Worm (Caenorhabditis elegans) whole organism, midembryonic: ENCODE results near the gene F20D6.1.

Source experiments
- T22C8.4 ChIP-seq: fragments of 200-800 bp; sonication (Bioruptor generic); IDR thresholded peaks from 2 replicates; pipeline ENCODE4 v1.3.6; 2022; ENCODE audit warnings: missing genetic modification characterization, missing compliant biosample characterization
- cog-1 ChIP-seq: sonication (generic microtip); optimal IDR thresholded peaks from 2 replicates; lab custom pipeline; 2016; ENCODE audit warnings: missing genetic modification characterization, missing compliant biosample characterization
- flt-1 ChIP-seq: fragments of 200-800 bp; sonication (Bioruptor generic); IDR thresholded peaks from 2 replicates; pipeline ENCODE4 v1.3.6; 2022; ENCODE audit warnings: missing genetic modification characterization, missing compliant biosample characterization
- klf-2 ChIP-seq: fragments of 200-800 bp; sonication (Bioruptor generic); conservative IDR thresholded peaks from 2 replicates; pipeline ENCODE4 v1.3.6; 2022; ENCODE audit warnings: missing genetic modification reagents, missing genetic modification characterization, missing compliant biosample characterization
- med-1 ChIP-seq: sonication (generic microtip); optimal IDR thresholded peaks from 2 replicates; lab custom pipeline; 2017; ENCODE audit warnings: missing genetic modification characterization, mild to moderate bottlenecking, missing compliant biosample characterization, antibody characterized with exemption, missing genetic modification reagents; ENCODE audit not compliant: insufficient read depth
- ref-1 ChIP-seq: fragments of 200-800 bp; sonication (Bioruptor generic); conservative IDR thresholded peaks from 2 replicates; pipeline ENCODE4 v1.3.6; 2022; ENCODE audit warnings: missing genetic modification reagents, missing genetic modification characterization, missing compliant biosample characterization
- tab-1 ChIP-seq: fragments of 200-800 bp; sonication (Bioruptor generic); IDR thresholded peaks from 2 replicates; pipeline ENCODE4 v1.3.6; 2022; ENCODE audit warnings: missing genetic modification characterization, missing compliant biosample characterization
- ztf-23 ChIP-seq: fragments of 200-800 bp; sonication (Bioruptor generic); IDR thresholded peaks from 2 replicates; pipeline ENCODE4 v1.3.6; 2022; ENCODE audit warnings: missing genetic modification reagents, missing genetic modification characterization, missing compliant biosample characterization
- ztf-29 ChIP-seq: fragments of 200-800 bp; sonication (Bioruptor generic); IDR thresholded peaks from 2 replicates; pipeline ENCODE4 v1.3.6; 2022; ENCODE audit warnings: missing genetic modification reagents, missing genetic modification characterization, missing compliant biosample characterization

Gene F20D6.1

DNA sequence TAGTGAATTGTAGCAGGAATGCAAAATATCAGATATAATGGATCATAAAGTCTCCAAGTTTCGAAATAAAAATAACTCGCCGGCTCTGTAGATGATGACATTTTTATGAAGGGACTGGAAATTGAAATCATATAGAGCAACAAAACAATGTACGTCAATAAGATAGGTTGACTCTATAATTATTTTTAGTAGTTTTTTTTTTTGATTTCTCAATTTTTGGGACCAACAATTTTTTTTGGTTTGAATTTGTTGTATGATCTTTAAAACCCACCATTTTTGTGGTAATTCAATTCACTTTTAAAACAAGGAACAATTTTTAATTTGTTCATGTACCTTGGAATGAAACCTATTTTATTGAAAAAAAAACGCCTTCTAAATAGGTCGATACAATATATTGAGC is 514 bp upstream of the F20D6.1 start, which contains the start of gene F20D6.12:
Gene F20D6.12 (minus strand): TSS at position 101 of the 400 bp plus-strand sequence.
- TF ChIP-seq cog-1 (tag; lab: Kevin White, UChicago) (no peak), klf-2 (GFP tag; lab: Robert Waterston, UW) (no peak), tab-1 (GFP tag; lab: Robert Waterston, UW) (no peak), flt-1 (GFP tag; lab: Robert Waterston, UW) (no peak), ztf-29 (GFP tag; lab: Robert Waterston, UW) (no peak), ztf-23 (no peak), ref-1 (GFP tag; lab: Robert Waterston, UW) (no peak), T22C8.4 (GFP tag; lab: Robert Waterston, UW) (no peak), med-1 (GFP tag; lab: Kevin White, UChicago) (no peak)

- TF ChIP-seq ztf-23 (no peak), ztf-29 (GFP tag; lab: Robert Waterston, UW) (no peak), T22C8.4 (GFP tag; lab: Robert Waterston, UW) (no peak), tab-1 (GFP tag; lab: Robert Waterston, UW) (no peak), klf-2 (GFP tag; lab: Robert Waterston, UW) (no peak), flt-1 (GFP tag; lab: Robert Waterston, UW) (no peak)
Measured at ce11 chrV:8195889-8196418, 5.4 kb downstream of the F20D6.1 start, which contains the start of gene F20D6.10. TSS of gene F20D6.10 (minus strand) at chrV:8195939.

DNA sequence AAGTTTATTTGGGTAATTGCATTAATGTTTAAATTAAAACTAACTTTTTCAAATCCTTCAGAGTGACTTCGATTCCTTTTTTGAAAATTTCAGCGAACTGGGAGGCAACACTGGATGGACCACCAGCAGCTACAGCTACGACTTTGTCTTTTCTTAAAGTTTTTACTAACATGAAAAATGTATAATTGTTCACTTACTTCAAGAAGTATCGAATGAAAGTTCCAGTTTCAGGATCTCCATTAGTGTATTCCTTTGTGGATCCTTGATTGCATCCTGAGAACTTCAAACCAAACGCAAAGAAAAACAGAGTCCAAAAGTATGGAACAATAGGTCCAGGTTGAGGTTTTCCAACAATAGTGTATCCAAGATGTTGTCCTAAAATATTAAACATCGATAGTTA is 6.5 kb downstream of the F20D6.1 start:
- TF ChIP-seq cog-1 (tag; lab: Kevin White, UChicago) = no peak
- no peak for TF ChIP-seq T22C8.4 (GFP tag; lab: Robert Waterston, UW)
- no peak for TF ChIP-seq ztf-23
- no peak for TF ChIP-seq tab-1 (GFP tag; lab: Robert Waterston, UW)
- no peak for TF ChIP-seq ztf-29 (GFP tag; lab: Robert Waterston, UW)
- TF ChIP-seq klf-2 (GFP tag; lab: Robert Waterston, UW) = no peak
- no peak for TF ChIP-seq med-1 (GFP tag; lab: Kevin White, UChicago)
- TF ChIP-seq ref-1 (GFP tag; lab: Robert Waterston, UW) = no peak
- TF ChIP-seq flt-1 (GFP tag; lab: Robert Waterston, UW) = no peak

ce11 chrV:8198994-8199393 is 8.5 kb downstream of the F20D6.1 start, which contains the start of gene F20D6.11:
TSS of gene F20D6.11 (minus strand) at chrV:8199094.
- TF ChIP-seq med-1 (GFP tag; lab: Kevin White, UChicago) = no peak
- TF ChIP-seq ztf-29 (GFP tag; lab: Robert Waterston, UW) = no peak
- no peak for TF ChIP-seq T22C8.4 (GFP tag; lab: Robert Waterston, UW)
- no peak for TF ChIP-seq ref-1 (GFP tag; lab: Robert Waterston, UW)
- TF ChIP-seq tab-1 (GFP tag; lab: Robert Waterston, UW) = no peak
- TF ChIP-seq klf-2 (GFP tag; lab: Robert Waterston, UW) = no peak
- no peak for TF ChIP-seq ztf-23
- no peak for TF ChIP-seq flt-1 (GFP tag; lab: Robert Waterston, UW)
- no peak for TF ChIP-seq cog-1 (tag; lab: Kevin White, UChicago)

ce11 chrV:8201229-8201858 is 10.8 kb downstream of the F20D6.1 start, which contains the start of gene cri-2:
TSS of gene cri-2 (plus strand) at chrV:8201808.
- TF ChIP-seq ztf-23 (no peak), ztf-29 (GFP tag; lab: Robert Waterston, UW) (no peak), klf-2 (GFP tag; lab: Robert Waterston, UW) (no peak), ref-1 (GFP tag; lab: Robert Waterston, UW) (no peak), tab-1 (GFP tag; lab: Robert Waterston, UW) (no peak), cog-1 (tag; lab: Kevin White, UChicago) (no peak), med-1 (GFP tag; lab: Kevin White, UChicago) (no peak), flt-1 (GFP tag; lab: Robert Waterston, UW) (no peak), T22C8.4 (GFP tag; lab: Robert Waterston, UW) (no peak)

DNA sequence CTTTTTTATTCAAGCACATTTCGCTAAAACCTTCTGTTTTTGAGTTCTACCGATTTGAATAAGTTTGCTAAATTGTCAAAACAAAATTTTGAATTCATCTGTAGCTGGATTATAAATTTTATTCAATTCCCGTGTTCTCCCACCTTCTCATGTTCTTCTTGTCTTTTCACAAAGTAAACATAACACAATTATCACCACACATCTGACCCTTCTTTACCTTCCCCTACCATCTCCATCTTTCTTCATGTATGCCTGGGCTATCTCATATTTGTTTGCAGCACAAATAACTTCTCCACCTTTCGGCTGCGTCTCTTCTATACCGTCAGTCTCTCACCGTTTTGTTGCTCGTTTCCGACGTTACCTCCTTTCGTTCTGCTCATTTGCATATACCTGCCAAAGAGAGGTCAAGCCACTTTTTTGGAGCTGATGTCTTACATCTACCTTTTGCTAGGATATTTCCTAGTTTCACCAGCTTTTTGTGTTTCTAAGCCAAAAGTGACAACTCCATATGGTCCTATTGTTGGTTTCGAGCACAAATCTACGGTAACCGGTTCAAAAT is 12.6 kb downstream of the F20D6.1 start, which contains the start of gene cest-17:
Gene cest-17 (plus strand): TSS at position 248 of the 559 bp plus-strand sequence.
- no peak for TF ChIP-seq ref-1 (GFP tag; lab: Robert Waterston, UW)
- no peak for TF ChIP-seq cog-1 (tag; lab: Kevin White, UChicago)
- no peak for TF ChIP-seq ztf-29 (GFP tag; lab: Robert Waterston, UW)
- TF ChIP-seq klf-2 (GFP tag; lab: Robert Waterston, UW) = no peak
- no peak for TF ChIP-seq tab-1 (GFP tag; lab: Robert Waterston, UW)
- TF ChIP-seq med-1 (GFP tag; lab: Kevin White, UChicago) = no peak
- no peak for TF ChIP-seq flt-1 (GFP tag; lab: Robert Waterston, UW)
- TF ChIP-seq ztf-23 = no peak

DNA sequence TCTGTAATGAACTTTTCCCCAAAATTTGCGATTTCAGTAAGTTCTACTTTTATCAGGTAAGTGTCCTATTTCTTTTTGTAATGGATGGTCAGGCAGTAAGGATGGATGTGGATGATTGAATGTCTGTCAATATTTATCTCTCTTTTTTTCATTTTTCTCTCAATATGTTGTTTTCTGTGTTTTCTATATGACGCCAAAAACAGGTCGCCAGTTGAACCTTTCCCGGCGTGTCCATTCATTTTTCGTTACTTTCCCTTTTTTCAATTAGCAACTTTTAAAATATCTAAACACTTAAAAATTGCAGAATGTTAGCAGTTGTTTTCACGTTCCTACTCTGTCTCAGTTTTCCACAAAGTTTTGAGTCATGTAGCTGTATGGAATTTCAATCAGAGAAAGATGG is 16.4 kb downstream of the F20D6.1 start, which contains the start of gene timp-1:
Gene timp-1 (plus strand): TSS at position 305 of the 400 bp plus-strand sequence.
- TF ChIP-seq tab-1 (GFP tag; lab: Robert Waterston, UW) (no peak), T22C8.4 (GFP tag; lab: Robert Waterston, UW) (no peak), klf-2 (GFP tag; lab: Robert Waterston, UW) (no peak), flt-1 (GFP tag; lab: Robert Waterston, UW) (no peak), ref-1 (GFP tag; lab: Robert Waterston, UW) (no peak), med-1 (GFP tag; lab: Kevin White, UChicago) (no peak), cog-1 (tag; lab: Kevin White, UChicago) (no peak), ztf-23 (no peak), ztf-29 (GFP tag; lab: Robert Waterston, UW) (no peak)

ce11 chrV:8210527-8210926 is 20.0 kb downstream of the F20D6.1 start:
- TF ChIP-seq cog-1 (tag; lab: Kevin White, UChicago) (no peak), ztf-23 (no peak), flt-1 (GFP tag; lab: Robert Waterston, UW) (no peak), med-1 (GFP tag; lab: Kevin White, UChicago) (no peak), tab-1 (GFP tag; lab: Robert Waterston, UW) (no peak), T22C8.4 (GFP tag; lab: Robert Waterston, UW) (no peak), ref-1 (GFP tag; lab: Robert Waterston, UW) (no peak), ztf-29 (GFP tag; lab: Robert Waterston, UW) (no peak), klf-2 (GFP tag; lab: Robert Waterston, UW) (no peak)
